Worm (Caenorhabditis elegans): ENCODE data around the gene AC3.12.

The AC3.12 gene

DNA sequence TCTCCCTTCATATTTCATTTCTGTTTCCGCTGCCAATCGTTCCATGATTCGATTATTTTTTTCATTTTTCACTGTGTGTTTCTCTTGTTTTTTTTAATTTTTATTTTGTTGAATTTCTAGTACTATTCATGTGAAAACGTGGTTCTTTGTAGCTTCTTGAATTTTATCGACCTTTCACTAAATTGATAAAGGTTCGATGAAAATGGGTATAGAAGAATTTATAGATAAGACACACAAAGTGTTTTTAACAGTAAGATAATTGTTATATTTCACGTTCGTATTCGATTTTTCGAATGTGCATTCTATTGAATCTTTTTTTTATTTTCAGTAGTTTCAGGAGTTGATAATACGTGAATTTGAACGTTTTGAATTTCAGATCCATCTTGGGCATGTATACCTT lies 7.2 kb downstream of the AC3.12 start, which contains the start of gene ugt-49:
Gene ugt-49 (plus strand): TSS at position 371 of the 400 bp plus-strand sequence.
- no peak for TF ChIP-seq ets-7 (tag; optimal IDR thresholded peaks at IDR 0.05)
- TF ChIP-seq tra-4 (tag; optimal IDR thresholded peaks at IDR 0.05): no peak
- no peak for TF ChIP-seq F13C5.2 (tag; optimal IDR thresholded peaks at IDR 0.05)
- no peak for TF ChIP-seq hmbx-1 (tag; optimal IDR thresholded peaks at IDR 0.05)
- no peak for TF ChIP-seq aly-1 (tag; optimal IDR thresholded peaks at IDR 0.05)
- no peak for TF ChIP-seq pes-1 (GFP tag; IDR thresholded peaks at IDR 0.05)
- no peak for TF ChIP-seq ceh-13 (GFP tag; optimal IDR thresholded peaks at IDR 0.05)
- TF ChIP-seq hmg-4 (GFP tag; optimal IDR thresholded peaks at IDR 0.05): no peak
- no peak for TF ChIP-seq flt-1 (GFP tag; IDR thresholded peaks at IDR 0.05)
- TF ChIP-seq ceh-36 (tag; optimal IDR thresholded peaks at IDR 0.05): no peak
- no peak for TF ChIP-seq tbx-37 (GFP tag; conservative IDR thresholded peaks at IDR 0.05)
- TF ChIP-seq B0310.2 (tag; optimal IDR thresholded peaks at IDR 0.05): no peak
- no peak for TF ChIP-seq ama-1 (optimal IDR thresholded peaks at IDR 0.05)
- TF ChIP-seq tbx-11 (GFP tag; IDR thresholded peaks at IDR 0.05): no peak
- no peak for TF ChIP-seq hnd-1 (tag; optimal IDR thresholded peaks at IDR 0.05)

- TF ChIP-seq tbx-37 (GFP tag; conservative IDR thresholded peaks at IDR 0.05) (no peak), hmbx-1 (tag; optimal IDR thresholded peaks at IDR 0.05) (no peak), scrt-1 (GFP tag; IDR thresholded peaks at IDR 0.05) (no peak), ets-7 (tag; optimal IDR thresholded peaks at IDR 0.05) (no peak), F13C5.2 (tag; optimal IDR thresholded peaks at IDR 0.05) (no peak), ceh-13 (GFP tag; optimal IDR thresholded peaks at IDR 0.05) (no peak), hnd-1 (tag; optimal IDR thresholded peaks at IDR 0.05) (no peak), tbx-11 (GFP tag; IDR thresholded peaks at IDR 0.05) (no peak), ama-1 (optimal IDR thresholded peaks at IDR 0.05) (no peak)
Observed at ce11 chrV:10371177-10371576, 8.0 kb downstream of the AC3.12 start.

ce11 chrV:10368256-10368655 lies 10.9 kb downstream of the AC3.12 start, which contains the start of gene sri-20:
TSS of gene sri-20 (plus strand) at chrV:10368556.
- no peak for TF ChIP-seq scrt-1 (GFP tag; IDR thresholded peaks at IDR 0.05)
- TF ChIP-seq hnd-1 (tag; optimal IDR thresholded peaks at IDR 0.05): no peak
- TF ChIP-seq aly-1 (tag; optimal IDR thresholded peaks at IDR 0.05): no peak
- TF ChIP-seq tra-4 (tag; optimal IDR thresholded peaks at IDR 0.05): no peak
- no peak for TF ChIP-seq ama-1 (optimal IDR thresholded peaks at IDR 0.05)
- TF ChIP-seq F13C5.2 (tag; optimal IDR thresholded peaks at IDR 0.05): no peak
- no peak for TF ChIP-seq ceh-13 (GFP tag; optimal IDR thresholded peaks at IDR 0.05)
- TF ChIP-seq ceh-36 (tag; optimal IDR thresholded peaks at IDR 0.05): no peak

- TF ChIP-seq F13C5.2 (tag; optimal IDR thresholded peaks at IDR 0.05): no peak
- TF ChIP-seq pes-1 (GFP tag; IDR thresholded peaks at IDR 0.05): no peak
- TF ChIP-seq hnd-1 (tag; optimal IDR thresholded peaks at IDR 0.05): no peak
- no peak for TF ChIP-seq tra-4 (tag; optimal IDR thresholded peaks at IDR 0.05)
- no peak for TF ChIP-seq aly-1 (tag; optimal IDR thresholded peaks at IDR 0.05)
- no peak for TF ChIP-seq tbx-37 (GFP tag; conservative IDR thresholded peaks at IDR 0.05)
- TF ChIP-seq scrt-1 (GFP tag; IDR thresholded peaks at IDR 0.05): no peak
- no peak for TF ChIP-seq flt-1 (GFP tag; IDR thresholded peaks at IDR 0.05)
- TF ChIP-seq hmg-4 (GFP tag; optimal IDR thresholded peaks at IDR 0.05): no peak
- TF ChIP-seq ets-7 (tag; optimal IDR thresholded peaks at IDR 0.05): no peak
- TF ChIP-seq tbx-11 (GFP tag; IDR thresholded peaks at IDR 0.05): no peak
- no peak for TF ChIP-seq ceh-36 (tag; optimal IDR thresholded peaks at IDR 0.05)
- TF ChIP-seq ceh-13 (GFP tag; optimal IDR thresholded peaks at IDR 0.05): no peak
- no peak for TF ChIP-seq hmbx-1 (tag; optimal IDR thresholded peaks at IDR 0.05)
- TF ChIP-seq B0310.2 (tag; optimal IDR thresholded peaks at IDR 0.05): no peak
- no peak for TF ChIP-seq sea-1 (GFP tag; conservative IDR thresholded peaks at IDR 0.05)
Observed at ce11 chrV:10363834-10364233, 15.4 kb downstream of the AC3.12 start.

ce11 chrV:10361830-10362397 lies 17.3 kb downstream of the AC3.12 start, which contains the start of gene cash-1:
TSS of gene cash-1 (plus strand) at chrV:10362261.
- TF ChIP-seq tbx-11 (GFP tag; IDR thresholded peaks at IDR 0.05) (no peak), F13C5.2 (tag; optimal IDR thresholded peaks at IDR 0.05) (no peak), ceh-36 (tag; optimal IDR thresholded peaks at IDR 0.05) (no peak), hmbx-1 (tag; optimal IDR thresholded peaks at IDR 0.05) (no peak), ama-1 (optimal IDR thresholded peaks at IDR 0.05) (no peak), sea-1 (GFP tag; conservative IDR thresholded peaks at IDR 0.05) (no peak), hmg-4 (GFP tag; optimal IDR thresholded peaks at IDR 0.05) (no peak), flt-1 (GFP tag; IDR thresholded peaks at IDR 0.05) (no peak), pes-1 (GFP tag; IDR thresholded peaks at IDR 0.05) (no peak)

DNA sequence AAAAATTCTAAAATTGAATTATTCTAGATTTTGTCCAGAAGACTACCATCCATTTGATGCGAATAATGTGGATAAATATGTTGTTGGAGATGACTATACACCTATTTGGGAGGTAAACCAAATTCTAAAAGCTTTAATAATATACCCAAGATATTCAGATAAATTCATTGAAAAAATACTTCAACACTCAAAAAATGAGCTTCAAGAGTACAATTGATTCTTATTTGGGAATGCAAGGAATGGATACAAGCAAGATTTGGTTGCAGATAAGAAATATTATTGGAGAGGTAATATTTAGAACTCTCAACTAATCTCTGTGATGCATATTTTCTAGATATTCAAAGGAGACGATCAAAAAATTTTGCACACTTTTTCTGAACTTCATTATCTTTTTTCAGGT lies 19.0 kb downstream of the AC3.12 start:
- TF ChIP-seq tbx-11 (GFP tag; IDR thresholded peaks at IDR 0.05): no peak
- no peak for TF ChIP-seq tbx-37 (GFP tag; conservative IDR thresholded peaks at IDR 0.05)
- TF ChIP-seq aly-1 (tag; optimal IDR thresholded peaks at IDR 0.05): no peak
- TF ChIP-seq ceh-13 (GFP tag; optimal IDR thresholded peaks at IDR 0.05): no peak
- TF ChIP-seq hnd-1 (tag; optimal IDR thresholded peaks at IDR 0.05): no peak
- TF ChIP-seq B0310.2 (tag; optimal IDR thresholded peaks at IDR 0.05): no peak
- TF ChIP-seq scrt-1 (GFP tag; IDR thresholded peaks at IDR 0.05): no peak
- TF ChIP-seq F13C5.2 (tag; optimal IDR thresholded peaks at IDR 0.05): no peak
- TF ChIP-seq flt-1 (GFP tag; IDR thresholded peaks at IDR 0.05): no peak
- no peak for TF ChIP-seq tra-4 (tag; optimal IDR thresholded peaks at IDR 0.05)
- no peak for TF ChIP-seq sea-1 (GFP tag; conservative IDR thresholded peaks at IDR 0.05)
- no peak for TF ChIP-seq ama-1 (optimal IDR thresholded peaks at IDR 0.05)
- TF ChIP-seq pes-1 (GFP tag; IDR thresholded peaks at IDR 0.05): no peak
- no peak for TF ChIP-seq hmg-4 (GFP tag; optimal IDR thresholded peaks at IDR 0.05)
- TF ChIP-seq ets-7 (tag; optimal IDR thresholded peaks at IDR 0.05): no peak

DNA sequence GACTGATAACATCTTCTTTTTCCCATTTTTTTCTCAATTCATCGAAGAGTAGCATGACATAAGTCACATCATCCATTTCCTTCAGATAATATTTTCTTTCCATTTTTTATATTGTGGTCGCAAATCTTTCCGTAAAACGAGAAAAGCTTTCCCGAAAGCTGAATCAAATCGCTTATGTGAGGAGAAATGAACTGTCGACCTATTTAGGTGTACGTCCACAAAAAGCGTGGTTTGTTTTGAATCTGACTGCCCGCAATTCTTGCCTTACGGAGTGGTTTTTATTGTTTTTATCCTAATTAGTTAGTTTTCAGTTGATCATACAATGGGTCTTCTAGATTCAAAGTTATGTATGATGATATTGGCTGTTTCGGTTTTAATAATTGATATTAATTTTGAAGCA lies 21.0 kb downstream of the AC3.12 start, which contains the start of gene ttll-15:
Gene ttll-15 (plus strand): TSS at position 301 of the 400 bp plus-strand sequence.
- no peak for TF ChIP-seq ceh-13 (GFP tag; optimal IDR thresholded peaks at IDR 0.05)
- TF ChIP-seq F13C5.2 (tag; optimal IDR thresholded peaks at IDR 0.05): no peak
- no peak for TF ChIP-seq scrt-1 (GFP tag; IDR thresholded peaks at IDR 0.05)
- TF ChIP-seq B0310.2 (tag; optimal IDR thresholded peaks at IDR 0.05): no peak
- TF ChIP-seq tbx-37 (GFP tag; conservative IDR thresholded peaks at IDR 0.05): no peak
- TF ChIP-seq ama-1 (optimal IDR thresholded peaks at IDR 0.05): no peak
- no peak for TF ChIP-seq tbx-11 (GFP tag; IDR thresholded peaks at IDR 0.05)
- no peak for TF ChIP-seq hnd-1 (tag; optimal IDR thresholded peaks at IDR 0.05)
- TF ChIP-seq pes-1 (GFP tag; IDR thresholded peaks at IDR 0.05): no peak

Measured in whole organism, early embryonic.